Worm (Caenorhabditis elegans) whole organism, midembryonic: ENCODE measurements around the gene F40F12.9.

Experiments
- T22C8.4 ChIP-seq: fragments of 200-800 bp; sonication (Bioruptor generic); IDR thresholded peaks from 2 replicates; pipeline ENCODE4 v1.3.6; 2022; ENCODE audit warnings: missing genetic modification characterization, missing compliant biosample characterization
- cog-1 ChIP-seq: sonication (generic microtip); optimal IDR thresholded peaks from 2 replicates; lab custom pipeline; 2016; ENCODE audit warnings: missing genetic modification characterization, missing compliant biosample characterization
- flt-1 ChIP-seq: fragments of 200-800 bp; sonication (Bioruptor generic); IDR thresholded peaks from 2 replicates; pipeline ENCODE4 v1.3.6; 2022; ENCODE audit warnings: missing genetic modification characterization, missing compliant biosample characterization
- klf-2 ChIP-seq: fragments of 200-800 bp; sonication (Bioruptor generic); conservative IDR thresholded peaks from 2 replicates; pipeline ENCODE4 v1.3.6; 2022; ENCODE audit warnings: missing genetic modification reagents, missing genetic modification characterization, missing compliant biosample characterization
- med-1 ChIP-seq: sonication (generic microtip); optimal IDR thresholded peaks from 2 replicates; lab custom pipeline; 2017; ENCODE audit warnings: missing genetic modification characterization, mild to moderate bottlenecking, missing compliant biosample characterization, antibody characterized with exemption, missing genetic modification reagents; ENCODE audit not compliant: insufficient read depth
- ref-1 ChIP-seq: fragments of 200-800 bp; sonication (Bioruptor generic); conservative IDR thresholded peaks from 2 replicates; pipeline ENCODE4 v1.3.6; 2022; ENCODE audit warnings: missing genetic modification reagents, missing genetic modification characterization, missing compliant biosample characterization
- tab-1 ChIP-seq: fragments of 200-800 bp; sonication (Bioruptor generic); IDR thresholded peaks from 2 replicates; pipeline ENCODE4 v1.3.6; 2022; ENCODE audit warnings: missing genetic modification characterization, missing compliant biosample characterization
- ztf-23 ChIP-seq: fragments of 200-800 bp; sonication (Bioruptor generic); IDR thresholded peaks from 2 replicates; pipeline ENCODE4 v1.3.6; 2022; ENCODE audit warnings: missing genetic modification reagents, missing genetic modification characterization, missing compliant biosample characterization
- ztf-29 ChIP-seq: fragments of 200-800 bp; sonication (Bioruptor generic); IDR thresholded peaks from 2 replicates; pipeline ENCODE4 v1.3.6; 2022; ENCODE audit warnings: missing genetic modification reagents, missing genetic modification characterization, missing compliant biosample characterization

The F40F12.9 gene

ce11 chrIII:9878828-9879227, 32.3 kb upstream of the F40F12.9 start, which contains the start of gene ZK757.2:
Gene ZK757.2, minus strand, starts transcription at chrIII:9878928.
- TF ChIP-seq cog-1 (tag; lab: Kevin White, UChicago), result no peak
- no peak for TF ChIP-seq ztf-23 (GFP tag; lab: Robert Waterston, UW)
- no peak for TF ChIP-seq T22C8.4 (GFP tag; lab: Robert Waterston, UW)

DNA sequence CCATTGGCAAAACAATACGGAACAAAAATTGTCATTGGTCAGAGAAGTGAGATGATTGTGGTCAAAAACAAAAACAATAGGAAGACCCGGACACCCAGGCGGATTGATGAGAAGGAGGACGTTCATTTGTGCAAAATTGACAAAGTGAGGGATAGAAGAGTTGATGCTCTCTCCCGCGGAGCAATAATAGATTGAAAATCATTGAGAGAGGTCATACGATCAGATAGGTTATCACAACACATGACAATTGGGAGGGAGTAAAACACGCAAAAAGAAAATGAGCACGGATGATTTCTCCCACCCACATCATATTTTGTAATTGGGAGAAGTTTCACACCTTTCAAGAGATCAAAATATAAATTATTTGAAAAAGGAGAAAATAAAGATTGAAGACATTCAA, 25.5 kb upstream of the F40F12.9 start:
- TF ChIP-seq flt-1 (GFP tag; lab: Robert Waterston, UW), result no peak
- TF ChIP-seq klf-2 (GFP tag; lab: Robert Waterston, UW), result no peak
- TF ChIP-seq ztf-23 (GFP tag; lab: Robert Waterston, UW), result no peak
- TF ChIP-seq T22C8.4 (GFP tag; lab: Robert Waterston, UW), result no peak
- TF ChIP-seq med-1 (GFP tag; lab: Kevin White, UChicago), result no peak
- TF ChIP-seq tab-1 (GFP tag; lab: Robert Waterston, UW), result no peak

- TF ChIP-seq ztf-29 (GFP tag; lab: Robert Waterston, UW) (no peak), cog-1 (tag; lab: Kevin White, UChicago) (no peak), ztf-23 (GFP tag; lab: Robert Waterston, UW) (no peak), med-1 (GFP tag; lab: Kevin White, UChicago) (no peak), flt-1 (GFP tag; lab: Robert Waterston, UW) (no peak), ref-1 (no peak), T22C8.4 (GFP tag; lab: Robert Waterston, UW) (no peak), klf-2 (GFP tag; lab: Robert Waterston, UW) (no peak), tab-1 (GFP tag; lab: Robert Waterston, UW) (no peak)
These were observed 24.8 kb upstream of the F40F12.9 start for ce11 chrIII:9886323-9886722.

ce11 chrIII:9891324-9891723, 19.8 kb upstream of the F40F12.9 start, which contains the start of gene alg-4:
Gene alg-4, minus strand, starts transcription at chrIII:9891424.
- no peak for TF ChIP-seq med-1 (GFP tag; lab: Kevin White, UChicago)
- TF ChIP-seq cog-1 (tag; lab: Kevin White, UChicago), result no peak
- TF ChIP-seq ref-1, result no peak
- no peak for TF ChIP-seq klf-2 (GFP tag; lab: Robert Waterston, UW)
- TF ChIP-seq ztf-29 (GFP tag; lab: Robert Waterston, UW), result no peak
- TF ChIP-seq flt-1 (GFP tag; lab: Robert Waterston, UW), result no peak
- TF ChIP-seq tab-1 (GFP tag; lab: Robert Waterston, UW), result no peak
- TF ChIP-seq ztf-23 (GFP tag; lab: Robert Waterston, UW), result no peak
- TF ChIP-seq T22C8.4 (GFP tag; lab: Robert Waterston, UW), result no peak

DNA sequence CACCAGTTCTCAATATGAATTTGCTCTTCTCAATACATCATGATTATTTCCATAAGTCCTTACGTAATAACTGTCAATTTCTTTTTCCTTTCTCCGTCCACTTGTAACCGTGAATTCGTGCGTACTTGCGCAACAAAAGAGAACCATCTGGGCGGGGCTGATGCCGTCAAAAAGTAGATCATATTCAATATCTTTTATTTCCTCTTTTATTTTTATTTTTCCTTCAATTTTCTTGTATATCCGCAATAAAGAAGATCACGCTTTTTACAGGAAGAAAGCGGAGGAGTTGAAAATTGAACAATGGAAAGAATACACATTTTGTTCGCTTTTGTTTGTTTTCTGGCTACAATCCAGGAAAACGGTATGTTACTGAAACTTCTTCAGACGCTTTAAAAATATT, 18.3 kb upstream of the F40F12.9 start, which contains the start of gene mam-7:
Gene mam-7, plus strand, starts transcription at position 301 of the 400 bp plus-strand sequence.
- no peak for TF ChIP-seq klf-2 (GFP tag; lab: Robert Waterston, UW)

DNA sequence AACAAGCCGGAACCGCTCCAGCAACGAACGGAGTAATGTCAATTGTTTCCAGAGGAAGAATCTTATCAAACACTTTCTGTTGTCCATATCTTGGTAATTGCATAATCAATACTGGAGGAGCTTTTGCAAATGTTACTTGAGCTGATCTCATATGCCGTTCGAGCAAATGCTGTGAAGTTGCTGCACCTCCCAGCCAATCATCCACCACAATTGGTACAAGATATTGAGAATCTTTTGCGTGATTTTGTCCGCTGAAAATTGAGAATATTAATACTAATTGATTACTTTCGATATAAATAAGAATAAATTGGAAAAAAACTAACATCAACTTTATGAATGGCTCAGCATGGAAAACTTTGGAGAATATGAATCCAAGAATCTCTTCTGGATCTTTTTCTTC, 11.4 kb upstream of the F40F12.9 start:
- no peak for TF ChIP-seq ref-1
- no peak for TF ChIP-seq flt-1 (GFP tag; lab: Robert Waterston, UW)
- no peak for TF ChIP-seq med-1 (GFP tag; lab: Kevin White, UChicago)
- TF ChIP-seq klf-2 (GFP tag; lab: Robert Waterston, UW), result no peak
- TF ChIP-seq cog-1 (tag; lab: Kevin White, UChicago), result no peak
- TF ChIP-seq ztf-23 (GFP tag; lab: Robert Waterston, UW), result no peak
- TF ChIP-seq tab-1 (GFP tag; lab: Robert Waterston, UW), result no peak
- TF ChIP-seq ztf-29 (GFP tag; lab: Robert Waterston, UW), result no peak
- no peak for TF ChIP-seq T22C8.4 (GFP tag; lab: Robert Waterston, UW)

DNA sequence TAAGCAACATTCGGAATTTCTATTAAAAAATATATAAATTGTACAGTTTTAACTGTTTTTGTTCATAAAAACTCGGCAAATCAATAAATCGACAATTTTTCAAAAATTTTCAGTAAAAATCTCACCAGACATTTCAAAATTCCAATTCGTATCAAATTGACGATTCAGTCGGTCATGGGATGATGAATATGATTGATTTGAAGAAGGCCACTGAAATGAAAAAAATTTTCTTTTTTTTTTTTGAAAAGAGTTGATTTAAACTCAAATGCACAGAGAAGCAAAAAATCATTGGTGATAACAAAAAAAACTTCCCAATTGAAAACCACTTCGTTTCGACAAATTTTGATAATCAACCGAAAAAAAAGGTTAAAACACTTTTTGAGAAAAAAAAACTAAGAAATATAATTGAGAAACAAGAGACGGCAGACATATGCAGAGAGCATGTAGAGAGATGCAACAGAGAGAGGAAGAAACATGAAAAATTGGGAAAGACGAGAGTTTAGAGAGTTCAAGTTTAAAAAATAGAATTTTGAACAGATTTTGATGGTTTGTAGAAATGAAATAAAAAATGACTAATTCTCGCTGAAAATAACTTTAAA, 7.3 kb upstream of the F40F12.9 start:
- TF ChIP-seq klf-2 (GFP tag; lab: Robert Waterston, UW) (no peak), ztf-23 (GFP tag; lab: Robert Waterston, UW) (no peak), cog-1 (tag; lab: Kevin White, UChicago) (no peak), flt-1 (GFP tag; lab: Robert Waterston, UW) (no peak), tab-1 (GFP tag; lab: Robert Waterston, UW) (no peak), ref-1 (no peak), T22C8.4 (GFP tag; lab: Robert Waterston, UW) (no peak), ztf-29 (GFP tag; lab: Robert Waterston, UW) (no peak), med-1 (GFP tag; lab: Kevin White, UChicago) (no peak)

DNA sequence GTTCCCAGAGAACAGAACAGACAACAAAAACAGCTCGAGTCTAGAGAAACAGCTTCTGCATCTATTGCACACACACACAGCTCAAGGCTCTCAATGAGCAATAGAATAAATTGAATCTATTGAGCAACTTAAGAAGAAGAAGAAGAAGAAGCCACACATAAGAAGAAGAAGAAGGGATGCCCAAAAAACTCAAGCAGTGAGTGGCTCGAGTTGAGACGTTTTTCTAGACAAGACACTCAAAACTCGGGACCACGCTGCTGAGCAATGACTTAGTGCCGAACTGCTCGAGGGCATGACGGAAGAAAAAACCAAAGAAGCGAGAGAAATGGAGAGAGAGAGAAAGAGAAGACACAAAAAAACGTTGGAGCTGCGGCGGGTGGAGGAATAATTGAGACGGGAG, 5.8 kb upstream of the F40F12.9 start:
- no peak for TF ChIP-seq med-1 (GFP tag; lab: Kevin White, UChicago)
- no peak for TF ChIP-seq tab-1 (GFP tag; lab: Robert Waterston, UW)
- TF ChIP-seq ref-1, result no peak
- no peak for TF ChIP-seq cog-1 (tag; lab: Kevin White, UChicago)
- TF ChIP-seq klf-2 (GFP tag; lab: Robert Waterston, UW), result no peak

DNA sequence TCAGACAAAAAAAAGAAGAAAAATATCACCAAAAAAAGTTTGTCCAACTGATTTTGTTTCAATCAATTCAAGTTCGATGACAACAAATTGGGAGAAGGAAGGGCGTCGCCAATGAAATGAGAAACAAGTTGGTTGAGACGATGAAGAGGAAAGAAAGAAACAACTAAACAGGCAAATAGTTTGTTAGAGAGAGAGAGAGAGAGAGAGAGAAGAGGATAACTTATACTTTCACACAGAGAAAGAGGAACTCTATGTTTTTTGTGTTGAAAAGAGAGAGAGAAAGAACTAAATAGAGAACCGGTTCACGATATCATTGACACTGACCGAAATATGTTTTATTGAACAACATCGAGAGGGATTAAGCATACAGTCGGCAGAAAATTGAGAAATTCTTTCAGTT, 3.6 kb upstream of the F40F12.9 start:
- no peak for TF ChIP-seq tab-1 (GFP tag; lab: Robert Waterston, UW)
- no peak for TF ChIP-seq ztf-23 (GFP tag; lab: Robert Waterston, UW)
- no peak for TF ChIP-seq ztf-29 (GFP tag; lab: Robert Waterston, UW)
- no peak for TF ChIP-seq cog-1 (tag; lab: Kevin White, UChicago)
- no peak for TF ChIP-seq flt-1 (GFP tag; lab: Robert Waterston, UW)

DNA sequence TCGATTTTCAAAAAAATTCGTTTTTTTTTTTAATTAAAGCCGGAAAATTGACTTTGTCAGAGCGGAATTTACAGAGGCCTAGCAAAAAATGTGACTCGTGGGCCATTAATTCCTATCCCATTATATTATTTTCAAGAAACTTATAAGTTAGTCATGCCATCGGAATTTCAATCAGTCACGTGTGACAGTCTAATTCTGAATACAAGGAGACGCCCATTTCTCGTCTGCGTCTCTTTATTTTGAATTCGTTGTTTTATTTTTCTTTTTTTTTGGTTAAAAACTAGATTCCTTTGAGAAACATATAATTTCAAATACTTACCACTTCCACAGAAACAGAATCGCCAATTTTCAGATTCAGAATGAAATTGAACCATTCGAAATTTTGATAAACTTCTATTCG, 2.4 kb upstream of the F40F12.9 start:
- TF ChIP-seq klf-2 (GFP tag; lab: Robert Waterston, UW) (no peak), ztf-29 (GFP tag; lab: Robert Waterston, UW) (no peak), cog-1 (tag; lab: Kevin White, UChicago) (no peak), ztf-23 (GFP tag; lab: Robert Waterston, UW) (no peak), ref-1 (no peak), med-1 (GFP tag; lab: Kevin White, UChicago) (no peak), T22C8.4 (GFP tag; lab: Robert Waterston, UW) (no peak), tab-1 (GFP tag; lab: Robert Waterston, UW) (no peak), flt-1 (GFP tag; lab: Robert Waterston, UW) (no peak)
